Fruit fly (Drosophila melanogaster): ENCODE results near the gene CG6083.
A peak's percentile ranks its signal among the peaks of the same experiment; 100 is the strongest.
"Not testable (repeated sequence)": the region's sequence is repeated elsewhere in the genome, so short reads cannot be mapped to it uniquely, and the experiment has no call there.

Gene CG6083

dm6 chr3L:11609153-11609809, 16.6 kb downstream of the CG6083 start, which contains the start of gene Duba:
Gene Duba, minus strand, starts transcription at chr3L:11609465.
- no peak for TF ChIP-seq CG17801 (GFP tag; optimal IDR thresholded peaks at IDR 0.05; ENCODE audit: partially characterized antibody)

dm6 chr3L:11604227-11604626, 21.7 kb downstream of the CG6083 start:
- no peak for TF ChIP-seq CG17801 (GFP tag; optimal IDR thresholded peaks at IDR 0.05; ENCODE audit: partially characterized antibody)

DNA sequence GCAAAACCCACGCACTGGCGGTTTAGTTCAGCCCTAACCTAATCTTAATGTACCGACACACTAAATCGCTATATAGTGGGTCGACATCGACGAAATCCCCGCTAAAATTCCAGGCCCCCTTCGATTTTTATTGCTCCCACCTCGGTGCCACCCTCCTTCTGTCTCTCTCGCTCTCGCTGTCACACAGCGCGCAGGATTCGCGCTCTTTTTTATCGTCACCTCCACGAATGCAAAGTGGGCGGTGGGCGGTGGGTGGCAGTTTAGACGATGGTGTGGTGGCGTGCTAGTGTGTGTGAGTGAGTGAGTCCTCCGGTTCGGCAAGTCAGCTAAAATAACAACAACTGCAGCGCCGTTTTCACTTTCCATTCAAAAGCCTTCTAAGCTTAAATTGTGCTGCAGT, 23.9 kb downstream of the CG6083 start:
- TF ChIP-seq CG17801 (GFP tag; optimal IDR thresholded peaks at IDR 0.05; ENCODE audit: partially characterized antibody), result no peak

dm6 chr3L:11601133-11601532, 24.8 kb downstream of the CG6083 start:
- no peak for TF ChIP-seq CG17801 (GFP tag; optimal IDR thresholded peaks at IDR 0.05; ENCODE audit: partially characterized antibody)

DNA sequence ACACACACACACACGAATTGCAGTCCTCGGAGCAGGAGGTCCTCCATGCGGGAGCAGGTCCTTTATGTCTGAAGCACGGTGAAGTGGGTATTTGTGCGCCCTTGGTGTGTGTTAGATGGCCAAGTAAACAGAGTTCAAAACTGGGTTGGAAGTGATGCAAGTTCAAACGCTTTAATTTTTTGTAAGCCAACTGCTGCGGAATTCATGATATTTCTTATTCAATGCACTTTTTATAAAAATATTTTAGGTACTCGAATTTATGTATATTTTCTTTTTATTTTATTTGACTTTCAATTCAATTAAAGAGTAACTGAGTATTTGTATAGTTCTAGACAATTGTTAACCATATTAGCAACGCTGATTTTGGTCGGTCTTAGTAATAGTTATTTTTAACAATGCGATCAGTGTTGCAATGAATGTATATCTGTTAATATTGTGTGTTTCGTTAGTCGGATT, 25.9 kb downstream of the CG6083 start, which contains the start of the genes CG14137 and CG46394:
TSS of gene CG14137 (minus strand) at position 101 of the 456 bp plus-strand sequence.
TSS of gene CG46394 (plus strand) at position 406 of the 456 bp plus-strand sequence.
- no peak for TF ChIP-seq CG17801 (GFP tag; optimal IDR thresholded peaks at IDR 0.05; ENCODE audit: partially characterized antibody)

- no peak for TF ChIP-seq CG17801 (GFP tag; optimal IDR thresholded peaks at IDR 0.05; ENCODE audit: partially characterized antibody)
These were observed 26.7 kb downstream of the CG6083 start for dm6 chr3L:11599255-11599654.

DNA sequence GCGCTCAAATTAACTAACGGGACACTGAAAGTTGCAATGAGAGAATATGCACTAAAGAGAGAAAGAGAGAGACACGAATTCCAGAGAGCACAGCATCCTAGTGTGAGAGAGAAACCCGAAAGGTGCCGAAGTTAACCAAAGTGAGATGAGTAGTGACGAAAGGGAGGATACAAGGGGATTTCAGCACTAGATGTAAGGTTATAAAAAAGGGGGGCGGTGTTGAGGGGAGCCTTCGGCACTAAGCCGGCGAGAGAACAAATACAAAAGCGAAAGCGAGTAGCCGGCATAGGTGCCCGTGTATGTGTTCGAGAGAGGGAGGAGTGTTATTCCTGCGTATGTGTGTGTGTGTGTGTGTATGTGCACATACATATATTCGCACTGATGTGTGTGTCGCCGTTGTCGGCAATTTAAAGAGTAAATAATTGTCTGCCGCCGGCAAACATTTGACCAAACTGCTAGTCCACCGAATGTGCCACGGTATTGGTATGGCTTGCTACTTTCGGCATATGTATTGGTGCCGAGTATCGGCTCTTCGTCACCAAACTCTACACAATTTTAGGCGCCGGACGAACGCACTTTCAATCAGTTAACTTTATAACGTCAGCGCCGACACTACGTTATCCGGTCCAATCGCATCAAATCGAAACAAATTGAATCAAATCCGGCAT, 29.2 kb downstream of the CG6083 start, which contains the start of gene CG7368:
TSS of gene CG7368 (plus strand) at position 618 of the 668 bp plus-strand sequence.
- no peak for TF ChIP-seq CG17801 (GFP tag; optimal IDR thresholded peaks at IDR 0.05; ENCODE audit: partially characterized antibody)

dm6 chr3L:11593778-11594177, 32.1 kb downstream of the CG6083 start:
- TF ChIP-seq CG17801 (GFP tag; optimal IDR thresholded peaks at IDR 0.05; ENCODE audit: partially characterized antibody), result no peak

dm6 chr3L:11591803-11592202, 34.1 kb downstream of the CG6083 start:
- no peak for TF ChIP-seq CG17801 (GFP tag; optimal IDR thresholded peaks at IDR 0.05; ENCODE audit: partially characterized antibody)

DNA sequence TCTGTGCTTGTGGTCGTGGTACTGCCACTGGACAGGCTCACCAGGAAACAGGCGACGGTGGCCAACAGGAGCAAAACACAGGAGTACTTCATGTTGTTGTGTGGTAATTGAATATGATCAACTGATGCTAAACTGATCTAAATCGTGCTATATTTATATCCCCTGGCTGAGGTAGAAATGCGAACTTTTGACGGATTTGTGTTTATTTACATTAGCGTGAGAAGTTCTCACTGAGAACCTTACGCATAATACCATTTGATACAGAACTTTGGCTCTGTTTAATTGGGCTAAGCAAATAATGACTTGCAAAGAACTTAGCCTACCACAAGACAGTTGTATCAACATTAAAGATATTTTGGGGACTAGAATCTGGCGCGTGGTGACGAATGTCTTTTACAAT, 34.8 kb downstream of the CG6083 start, which contains the start of gene CG33268:
TSS of gene CG33268 (minus strand) at position 101 of the 400 bp plus-strand sequence.
- TF ChIP-seq CG17801 (GFP tag; optimal IDR thresholded peaks at IDR 0.05; ENCODE audit: partially characterized antibody), result no peak

DNA sequence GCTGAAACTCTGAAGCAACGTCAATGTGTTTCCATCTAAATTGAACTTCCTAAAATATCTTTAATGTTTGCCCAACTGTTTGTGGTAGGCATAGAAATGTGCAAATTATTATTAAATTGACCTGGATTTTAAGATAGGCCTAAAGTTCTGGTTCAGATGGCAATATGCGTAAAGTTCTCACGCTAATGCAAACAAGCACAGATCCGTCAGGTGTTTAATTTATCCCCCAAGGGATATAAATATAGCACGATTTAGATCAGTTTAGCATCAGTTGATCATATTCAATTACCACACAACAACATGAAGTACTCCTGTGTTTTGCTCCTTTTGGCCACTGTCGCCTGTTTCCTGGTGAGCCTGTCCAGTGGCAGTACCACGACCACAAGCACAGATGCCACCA, 36.5 kb downstream of the CG6083 start, which contains the start of gene CG7377:
TSS of gene CG7377 (plus strand) at position 301 of the 400 bp plus-strand sequence.
- not testable (repeated sequence) for TF ChIP-seq CG17801 (GFP tag; optimal IDR thresholded peaks at IDR 0.05; ENCODE audit: partially characterized antibody)

dm6 chr3L:11588594-11588993, 37.3 kb downstream of the CG6083 start:
- TF ChIP-seq CG17801 (GFP tag; optimal IDR thresholded peaks at IDR 0.05; ENCODE audit: partially characterized antibody), result no peak

DNA sequence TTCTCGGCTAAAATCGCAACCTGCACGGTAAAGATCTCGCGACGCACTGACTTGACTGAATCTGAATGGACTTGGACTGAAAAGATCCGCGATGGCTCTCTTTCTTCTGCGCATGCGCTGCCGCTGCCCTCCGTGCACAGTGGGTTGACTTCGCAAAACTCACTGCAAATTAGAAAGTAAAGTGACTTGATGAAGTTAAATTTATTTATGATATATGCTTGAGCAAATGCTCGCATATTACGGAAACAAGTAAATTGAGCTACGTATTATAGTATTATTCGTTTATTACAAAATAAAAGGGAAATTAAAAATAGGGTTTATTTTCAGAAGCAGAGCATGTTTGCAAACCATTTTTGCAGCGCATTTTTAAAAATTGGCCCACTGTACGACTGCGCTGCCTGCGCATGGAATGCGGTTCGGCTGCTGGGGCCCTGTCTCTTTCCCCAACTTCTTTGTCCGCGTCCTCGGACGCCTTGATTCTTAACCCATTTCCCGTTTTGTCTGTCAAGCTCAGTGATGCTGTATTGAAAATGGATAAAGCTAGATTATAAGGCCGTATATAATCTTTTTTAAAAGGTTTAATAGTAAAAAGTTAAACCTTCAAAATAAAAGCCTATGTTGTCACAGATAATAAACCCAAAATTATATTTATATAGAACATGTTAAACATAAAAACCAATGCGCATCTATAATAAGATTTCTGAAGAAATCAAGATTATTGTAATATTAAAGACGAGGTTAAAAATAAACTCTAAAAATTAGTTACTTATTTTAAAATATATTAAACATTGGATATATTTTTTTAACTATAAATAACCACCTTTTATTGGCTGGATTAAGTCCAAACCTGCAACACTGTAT, 38.0 kb downstream of the CG6083 start, which contains the start of gene rt:
TSS of gene rt (minus strand) at position 51 of the 861 bp plus-strand sequence.
- peak; percentile 27 for TF ChIP-seq CG17801 (GFP tag; optimal IDR thresholded peaks at IDR 0.05; ENCODE audit: partially characterized antibody)

DNA sequence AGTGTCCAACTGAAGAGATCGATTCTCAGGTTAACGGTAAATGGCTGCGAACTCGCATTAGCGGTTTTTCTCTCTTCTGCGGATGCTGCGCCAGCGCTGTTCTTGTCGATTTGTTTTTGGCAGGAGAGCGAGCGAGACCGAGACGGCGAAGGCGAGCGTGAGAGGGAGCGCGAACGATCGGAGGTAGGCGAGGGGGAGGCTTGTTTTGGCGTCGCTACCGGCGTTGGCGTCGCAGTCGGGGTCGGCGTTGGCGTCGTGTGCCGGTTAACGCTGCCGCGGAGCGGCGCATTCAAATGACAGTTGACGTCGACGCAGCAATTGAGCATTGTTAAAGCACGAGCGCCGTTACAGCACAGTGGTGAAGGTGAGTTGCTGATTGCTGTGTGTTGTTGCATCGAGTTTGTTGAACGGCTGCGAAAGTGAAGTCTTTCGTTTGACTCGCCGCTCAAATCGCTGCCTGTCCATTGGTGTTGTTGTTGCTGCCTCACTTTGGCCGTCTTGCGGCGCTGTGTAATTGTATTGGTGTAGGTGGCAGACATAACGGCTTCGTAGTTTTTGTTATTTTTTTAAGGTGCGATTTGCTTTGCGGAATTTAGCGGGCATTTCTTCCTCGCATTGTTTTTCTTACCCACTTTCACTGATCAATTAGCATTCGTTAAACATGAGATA, 39.0 kb downstream of the CG6083 start:
- TF ChIP-seq CG17801 (GFP tag; optimal IDR thresholded peaks at IDR 0.05; ENCODE audit: partially characterized antibody), result no peak

All from ovary, adult (tissue).